Fruit fly (Drosophila melanogaster) whole organism, embryonic: Measurements from ENCODE around the gene CG3632.

Experiments used
- Ada2b ChIP-seq: fragments of 200-800 bp; sonication (Bioruptor generic); IDR thresholded peaks from 2 replicates; pipeline ENCODE4 v1.3.6; 2022; ENCODE audit warnings: missing biosample characterization, missing genetic modification characterization
- Adf1 ChIP-seq: fragments of 200-800 bp; sonication (Bioruptor generic); IDR thresholded peaks from 2 replicates; pipeline ENCODE4 v1.3.6; 2022; ENCODE audit warnings: missing biosample characterization, missing genetic modification characterization
- B-H2 ChIP-seq: fragments of 200-800 bp; sonication (Bioruptor generic); optimal IDR thresholded peaks from 2 replicates; lab custom pipeline; 2018; ENCODE audit warnings: missing biosample characterization, mild to moderate bottlenecking, missing genetic modification characterization
- CG11723 ChIP-seq: fragments of 200-800 bp; sonication (Bioruptor generic); optimal IDR thresholded peaks from 2 replicates; lab custom pipeline; 2017; ENCODE audit warnings: missing biosample characterization, mild to moderate bottlenecking, missing genetic modification characterization
- CG12155 ChIP-seq: fragments of 200-800 bp; sonication (Bioruptor generic); optimal IDR thresholded peaks from 3 replicates; lab custom pipeline; 2016; ENCODE audit warnings: missing biosample characterization, missing genetic modification characterization
- CG12219 ChIP-seq: fragments of 200-800 bp; sonication (Bioruptor generic); optimal IDR thresholded peaks from 3 replicates; lab custom pipeline; 2018; ENCODE audit warnings: missing biosample characterization, mild to moderate bottlenecking, missing genetic modification characterization
- CG1233 ChIP-seq: fragments of 200-800 bp; sonication (Bioruptor generic); optimal IDR thresholded peaks from 4 replicates; lab custom pipeline; 2018; ENCODE audit warnings: missing biosample characterization, mild to moderate bottlenecking, missing genetic modification characterization
- CG15514 ChIP-seq: fragments of 200-800 bp; sonication (Bioruptor generic); optimal IDR thresholded peaks from 3 replicates; lab custom pipeline; 2017; ENCODE audit warnings: missing biosample characterization, missing genetic modification characterization, mild to moderate bottlenecking, moderate library complexity, missing genetic modification reagents
- CG15696 ChIP-seq: fragments of 200-800 bp; sonication (Bioruptor generic); optimal IDR thresholded peaks from 2 replicates; lab custom pipeline; 2019; ENCODE audit warnings: missing biosample characterization, mild to moderate bottlenecking, missing genetic modification characterization, moderate library complexity
- CG2116 ChIP-seq: fragments of 200-800 bp; sonication (Bioruptor generic); optimal IDR thresholded peaks from 3 replicates; lab custom pipeline; 2018; ENCODE audit warnings: missing biosample characterization, mild to moderate bottlenecking, missing genetic modification characterization
- CG3065 ChIP-seq: fragments of 200-800 bp; sonication (Bioruptor generic); optimal IDR thresholded peaks from 2 replicates; lab custom pipeline; 2016; ENCODE audit warnings: missing biosample characterization, missing genetic modification characterization
- CG3407 ChIP-seq: fragments of 200-800 bp; sonication (Bioruptor generic); optimal IDR thresholded peaks from 2 replicates; lab custom pipeline; 2018; ENCODE audit warnings: missing biosample characterization, mild to moderate bottlenecking, missing genetic modification characterization
- CG3995 ChIP-seq: fragments of 200-800 bp; sonication (Bioruptor generic); optimal IDR thresholded peaks from 3 replicates; lab custom pipeline; 2016; ENCODE audit warnings: missing biosample characterization, missing genetic modification characterization
- CG42726 ChIP-seq: fragments of 200-800 bp; sonication (Bioruptor generic); IDR thresholded peaks from 2 replicates; pipeline ENCODE4 v1.3.6; 2022; ENCODE audit warnings: missing biosample characterization, missing genetic modification characterization; ENCODE audit not compliant: partially characterized antibody
- CG4617 ChIP-seq: fragments of 200-800 bp; sonication (Bioruptor generic); optimal IDR thresholded peaks from 3 replicates; lab custom pipeline; 2016; ENCODE audit warnings: missing biosample characterization, missing genetic modification characterization, borderline replicate concordance
- CG7357 ChIP-seq: fragments of 200-800 bp; sonication (Bioruptor generic); IDR thresholded peaks from 3 replicates; pipeline ENCODE4 v1.3.6; 2022; ENCODE audit warnings: missing biosample characterization, missing genetic modification characterization
- CG7928 ChIP-seq: fragments of 200-800 bp; sonication (Bioruptor generic); optimal IDR thresholded peaks from 2 replicates; lab custom pipeline; 2017; ENCODE audit warnings: missing biosample characterization, mild to moderate bottlenecking, missing genetic modification characterization
- CkIIα-i1 ChIP-seq: fragments of 200-800 bp; sonication (Bioruptor generic); IDR thresholded peaks from 2 replicates; pipeline ENCODE4 v1.3.6; 2022; ENCODE audit warnings: missing biosample characterization, missing genetic modification characterization
- CrebB ChIP-seq: fragments of 200-800 bp; sonication (Bioruptor generic); optimal IDR thresholded peaks from 3 replicates; lab custom pipeline; 2018; ENCODE audit warnings: missing biosample characterization, mild to moderate bottlenecking, missing genetic modification characterization
- Drgx ChIP-seq: fragments of 200-800 bp; sonication (Bioruptor generic); IDR thresholded peaks from 2 replicates; pipeline ENCODE4 v1.3.6; 2022; ENCODE audit warnings: missing biosample characterization, missing genetic modification characterization
- Fer2 ChIP-seq: fragments of 200-800 bp; sonication (Bioruptor generic); optimal IDR thresholded peaks from 2 replicates; lab custom pipeline; 2018; ENCODE audit warnings: missing biosample characterization, mild to moderate bottlenecking, missing genetic modification characterization, moderate library complexity
- Hr78 ChIP-seq, 2 experiments: fragments of 200-800 bp in 1 of 2; fragments of >200 bp in 1 of 2; sonication (Bioruptor generic) in 1 of 2; optimal IDR thresholded peaks; 2 replicates each; lab custom pipeline; 2017 to 2019; ENCODE audit warnings: missing biosample characterization in 2 of 2, missing genetic modification characterization in 2 of 2, mild to moderate bottlenecking in 1 of 2, moderate library complexity in 1 of 2
- MBD-R2 ChIP-seq: fragments of 200-800 bp; sonication (Bioruptor generic); IDR thresholded peaks from 2 replicates; pipeline ENCODE4 v1.3.6; 2022; ENCODE audit warnings: missing biosample characterization, missing genetic modification characterization
- Rfx ChIP-seq: fragments of 200-800 bp; sonication (Bioruptor generic); IDR thresholded peaks from 2 replicates; pipeline ENCODE4 v1.3.6; 2022; ENCODE audit warnings: missing biosample characterization, missing genetic modification characterization
- Sox102F ChIP-seq: fragments of 200-800 bp; sonication (Bioruptor generic); optimal IDR thresholded peaks from 2 replicates; lab custom pipeline; 2018; ENCODE audit warnings: missing biosample characterization, mild to moderate bottlenecking, missing genetic modification characterization, moderate library complexity
- al ChIP-seq: fragments of 200-800 bp; sonication (Bioruptor generic); IDR thresholded peaks from 2 replicates; pipeline ENCODE4 v1.3.6; 2022; ENCODE audit warnings: missing biosample characterization, missing genetic modification characterization
- ara ChIP-seq: fragments of 200-800 bp; sonication (Bioruptor generic); IDR thresholded peaks from 2 replicates; pipeline ENCODE4 v1.3.6; 2022; ENCODE audit warnings: missing biosample characterization, missing genetic modification characterization
- bowl ChIP-seq: fragments of 200-800 bp; sonication (Bioruptor generic); IDR thresholded peaks from 2 replicates; pipeline ENCODE4 v1.3.6; 2022; ENCODE audit warnings: missing biosample characterization, missing genetic modification characterization
- chn ChIP-seq: fragments of 200-800 bp; sonication (Bioruptor generic); optimal IDR thresholded peaks from 2 replicates; lab custom pipeline; 2016; ENCODE audit warnings: missing biosample characterization, missing genetic modification characterization
- cwo ChIP-seq: fragments of 200-800 bp; sonication (Bioruptor generic); optimal IDR thresholded peaks from 3 replicates; lab custom pipeline; 2017; ENCODE audit warnings: missing biosample characterization, missing genetic modification characterization, mild to moderate bottlenecking, moderate library complexity, missing genetic modification reagents
- danr ChIP-seq: fragments of 200-800 bp; sonication (Bioruptor generic); IDR thresholded peaks from 2 replicates; pipeline ENCODE4 v1.3.6; 2022; ENCODE audit warnings: missing biosample characterization, missing genetic modification characterization
- fd102C ChIP-seq: fragments of 200-800 bp; sonication (Bioruptor generic); optimal IDR thresholded peaks from 2 replicates; lab custom pipeline; 2018; ENCODE audit warnings: missing biosample characterization, mild to moderate bottlenecking, missing genetic modification characterization, moderate library complexity
- gem ChIP-seq: fragments of 200-800 bp; sonication (Bioruptor generic); optimal IDR thresholded peaks from 2 replicates; lab custom pipeline; 2019; ENCODE audit warnings: missing biosample characterization, mild to moderate bottlenecking, missing genetic modification characterization, moderate library complexity
- grau ChIP-seq: fragments of 200-800 bp; optimal IDR thresholded peaks from 3 replicates; lab custom pipeline; 2019; ENCODE audit warnings: missing biosample characterization, mild to moderate bottlenecking, missing genetic modification characterization, moderate library complexity
- h ChIP-seq: fragments of >200 bp; optimal IDR thresholded peaks from 2 replicates; lab custom pipeline; 2017
- kah ChIP-seq: fragments of 200-800 bp; sonication (Bioruptor generic); optimal IDR thresholded peaks from 2 replicates; lab custom pipeline; 2018; ENCODE audit warnings: missing biosample characterization, mild to moderate bottlenecking, missing genetic modification characterization
- ken ChIP-seq: fragments of 200-800 bp; sonication (Bioruptor generic); IDR thresholded peaks from 3 replicates; pipeline ENCODE4 v1.3.6; 2022; ENCODE audit warnings: missing biosample characterization, missing genetic modification characterization
- lbe ChIP-seq: fragments of 200-800 bp; sonication (Bioruptor generic); optimal IDR thresholded peaks from 2 replicates; lab custom pipeline; 2016; ENCODE audit warnings: missing biosample characterization, mild to moderate bottlenecking, missing genetic modification characterization
- lola ChIP-seq, 3 experiments: fragments of >200 bp in 2 of 3; fragments of 200-800 bp in 1 of 3; sonication (Bioruptor generic) in 1 of 3; optimal IDR thresholded peaks; 2 replicates each; lab custom pipeline; 2017 to 2019; ENCODE audit warnings: missing biosample characterization in 3 of 3, missing genetic modification characterization in 3 of 3, mild to moderate bottlenecking in 1 of 3, moderate library complexity in 1 of 3
- pan ChIP-seq, 4 experiments: fragments of >200 bp in 3 of 4; fragments of 200-800 bp in 1 of 4; sonication (Bioruptor generic) in 1 of 4; optimal IDR thresholded peaks in 3 of 4; IDR thresholded peaks in 1 of 4; 2 replicates each; pipeline versions ENCODE4 v1.3.6 to Lab custom; 2017 to 2022; ENCODE audit warnings: missing biosample characterization in 2 of 4, missing genetic modification characterization in 2 of 4, mixed read lengths in 1 of 4
- peb ChIP-seq: fragments of 200-800 bp; sonication (Bioruptor generic); IDR thresholded peaks from 2 replicates; pipeline ENCODE4 v1.3.6; 2022; ENCODE audit warnings: missing biosample characterization, missing genetic modification characterization
- ranshi ChIP-seq: fragments of 200-800 bp; sonication (Bioruptor generic); IDR thresholded peaks from 2 replicates; pipeline ENCODE4 v1.3.6; 2022; ENCODE audit warnings: missing biosample characterization, missing genetic modification characterization
- scrt ChIP-seq: fragments of 200-800 bp; sonication (Bioruptor generic); optimal IDR thresholded peaks from 2 replicates; lab custom pipeline; 2018; ENCODE audit warnings: missing biosample characterization, mild to moderate bottlenecking, missing genetic modification characterization, moderate library complexity
- sd ChIP-seq: fragments of 200-800 bp; sonication (Bioruptor generic); optimal IDR thresholded peaks from 3 replicates; lab custom pipeline; 2018; ENCODE audit warnings: missing biosample characterization, mild to moderate bottlenecking, missing genetic modification characterization, moderate library complexity
- slou ChIP-seq: fragments of 200-800 bp; sonication (Bioruptor generic); optimal IDR thresholded peaks from 3 replicates; lab custom pipeline; 2016; ENCODE audit warnings: missing biosample characterization, missing genetic modification characterization
- sug ChIP-seq: fragments of 200-800 bp; optimal IDR thresholded peaks from 2 replicates; lab custom pipeline; 2019; ENCODE audit warnings: missing biosample characterization, mild to moderate bottlenecking, missing genetic modification characterization, moderate library complexity
- tio ChIP-seq: fragments of 200-800 bp; sonication (Bioruptor generic); optimal IDR thresholded peaks from 2 replicates; lab custom pipeline; 2017; ENCODE audit warnings: missing biosample characterization, missing genetic modification characterization, inconsistent platforms
- unpg ChIP-seq: fragments of 200-800 bp; sonication (Bioruptor generic); optimal IDR thresholded peaks from 3 replicates; lab custom pipeline; 2018; ENCODE audit warnings: missing biosample characterization, mild to moderate bottlenecking, missing genetic modification characterization, moderate library complexity
- wdn ChIP-seq: fragments of 200-800 bp; sonication (Bioruptor generic); IDR thresholded peaks from 2 replicates; pipeline ENCODE4 v1.3.6; 2022; ENCODE audit warnings: missing biosample characterization, missing genetic modification characterization
- zfh1 ChIP-seq: fragments of 200-800 bp; sonication (Bioruptor generic); IDR thresholded peaks from 3 replicates; pipeline ENCODE4 v1.3.6; 2022; ENCODE audit warnings: missing biosample characterization, missing genetic modification characterization

Gene CG3632

dm6 chrX:16275854-16276338, 20.6 kb upstream of the CG3632 start, which contains the start of the genes kat80 and Prosalpha4 (continued):
- TF ChIP-seq CG2116 (GFP tag; lab: Kevin White, UChicago) (no peak), CG11723 (GFP tag; lab: Kevin White, UChicago) (no peak), grau (tag; lab: Kevin White, UChicago) (peak; percentile 51), B-H2 (peak; percentile 59), gem (tag; lab: Kevin White, UChicago) (peak; percentile 62), al (GFP tag; lab: Robert Waterston, UW) (no peak; the same call in 1 of the 2 replicates), CG42726 (GFP tag; lab: Robert Waterston, UW) (peak; percentile 41; the same call in 1 of the 2 replicates), CG12155 (GFP tag; lab: Kevin White, UChicago) (no peak), bowl (GFP tag; lab: Robert Waterston, UW) (no peak), CG7928 (GFP tag; lab: Kevin White, UChicago) (peak; percentile 96), ranshi (GFP tag; lab: Robert Waterston, UW) (peak; percentile 27; the same call in 1 of the 2 replicates), danr (GFP tag; lab: Robert Waterston, UW) (no peak), lola (GFP tag; optimal IDR thresholded peaks at IDR 0.05; lab: Kevin White, UChicago) (peak in 1 of 3 experiments; percentile 33), Ada2b (GFP tag; lab: Robert Waterston, UW) (no peak), CG12219 (GFP tag; lab: Kevin White, UChicago) (no peak), chn (GFP tag; lab: Kevin White, UChicago) (no peak), zfh1 (GFP tag; lab: Robert Waterston, UW) (peak; percentile 27; the same call in 1 of the 3 replicates), CG15514 (GFP tag; lab: Kevin White, UChicago) (peak; percentile 58), h (lab: Kevin White, UChicago) (no peak), ara (GFP tag; lab: Robert Waterston, UW) (no peak), peb (GFP tag; lab: Robert Waterston, UW) (no peak), Sox102F (no peak), lbe (GFP tag; lab: Kevin White, UChicago) (no peak), slou (GFP tag; lab: Kevin White, UChicago) (no peak), MBD-R2 (GFP tag; lab: Robert Waterston, UW) (peak; percentile 46; the same call in 1 of the 2 replicates), Hr78 (GFP tag; optimal IDR thresholded peaks at IDR 0.05; lab: Kevin White, UChicago) (no peak), ken (GFP tag; lab: Robert Waterston, UW) (no peak), unpg (GFP tag; lab: Kevin White, UChicago) (peak; percentile 32), sd (tag; lab: Kevin White, UChicago) (peak; percentile 37), Fer2 (tag; lab: Kevin White, UChicago) (no peak), Rfx (0 out of 2 replicates have a peak, but pooled peaks have one; percentile 23), tio (GFP tag; lab: Kevin White, UChicago) (no peak), wdn (GFP tag; lab: Robert Waterston, UW) (no peak), CG3407 (GFP tag; lab: Kevin White, UChicago) (no peak), kah (GFP tag; lab: Kevin White, UChicago) (no peak), CG3995 (peak; percentile 96), CkIIα-i1 (GFP tag; lab: Robert Waterston, UW) (no peak), sug (tag; lab: Kevin White, UChicago) (peak; percentile 67), pan (optimal IDR thresholded peaks at IDR 0.05; lab: Kevin White, UChicago) (no peak), pan (GFP tag; optimal IDR thresholded peaks at IDR 0.05 in 1 of 2, IDR thresholded peaks at IDR 0.05 in 1 of 2) (no peak), CrebB (tag; lab: Kevin White, UChicago) (no peak), CG7357 (GFP tag; lab: Robert Waterston, UW) (no peak), CG3065 (GFP tag; lab: Kevin White, UChicago) (no peak), CG15696 (tag; lab: Kevin White, UChicago) (peak; percentile 47), CG4617 (GFP tag; lab: Kevin White, UChicago) (no peak), Drgx (GFP tag; lab: Robert Waterston, UW) (no peak), cwo (GFP tag; lab: Kevin White, UChicago) (no peak), fd102C (GFP tag; lab: Kevin White, UChicago) (no peak), CG1233 (GFP tag; lab: Kevin White, UChicago) (peak; percentile 64), Adf1 (no peak), scrt (no peak)
